Worm (Caenorhabditis elegans): ENCODE measurements around the gene clec-134.

clec-134 gene

ce11 chrII:3560592-3560991 lies 19.3 kb upstream of the clec-134 start, which contains the start of gene W10G11.1:
W10G11.1 (minus strand) TSS chrII:3560692.
- no peak for TF ChIP-seq T22C8.4 (GFP tag; IDR thresholded peaks at IDR 0.05)
- no peak for TF ChIP-seq ref-1 (GFP tag; conservative IDR thresholded peaks at IDR 0.05)
- TF ChIP-seq klf-2 (GFP tag; conservative IDR thresholded peaks at IDR 0.05) = no peak
- TF ChIP-seq cog-1 (tag; optimal IDR thresholded peaks at IDR 0.05) = no peak

ce11 chrII:3561561-3561960 lies 18.3 kb upstream of the clec-134 start, which contains the start of gene W10G11.2:
W10G11.2 (minus strand) TSS chrII:3561661.
- TF ChIP-seq klf-2 (GFP tag; conservative IDR thresholded peaks at IDR 0.05) (no peak), T22C8.4 (GFP tag; IDR thresholded peaks at IDR 0.05) (no peak), tab-1 (GFP tag; IDR thresholded peaks at IDR 0.05) (no peak), ref-1 (GFP tag; conservative IDR thresholded peaks at IDR 0.05) (no peak), flt-1 (GFP tag; IDR thresholded peaks at IDR 0.05) (no peak), med-1 (GFP tag; optimal IDR thresholded peaks at IDR 0.05; ENCODE audit: insufficient read depth) (no peak), ztf-29 (GFP tag; IDR thresholded peaks at IDR 0.05) (no peak), ztf-23 (GFP tag; IDR thresholded peaks at IDR 0.05) (no peak), cog-1 (tag; optimal IDR thresholded peaks at IDR 0.05) (no peak)

DNA sequence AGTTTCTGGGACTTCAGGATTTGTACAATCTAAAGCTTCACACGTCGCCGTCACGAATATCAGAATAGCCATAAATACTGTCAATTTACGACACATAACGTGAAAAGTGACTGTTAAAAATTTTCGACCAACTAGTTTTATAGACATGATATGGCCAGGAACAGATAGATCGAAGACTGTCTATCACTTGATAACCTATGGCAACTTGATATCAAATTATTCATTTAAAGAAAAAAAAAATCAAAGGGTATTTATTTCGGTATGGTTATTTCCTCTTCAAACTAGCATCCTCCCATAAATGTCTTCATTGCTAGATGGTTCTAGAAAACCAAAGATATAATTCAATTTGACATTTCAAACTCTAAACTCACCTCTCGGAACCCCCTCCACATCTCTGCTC lies 17.4 kb upstream of the clec-134 start, which contains the start of gene W10G11.3:
Gene W10G11.3 (minus strand): TSS at position 101 of the 400 bp plus-strand sequence.
- TF ChIP-seq med-1 (GFP tag; optimal IDR thresholded peaks at IDR 0.05; ENCODE audit: insufficient read depth) (no peak), flt-1 (GFP tag; IDR thresholded peaks at IDR 0.05) (no peak), ztf-29 (GFP tag; IDR thresholded peaks at IDR 0.05) (no peak), cog-1 (tag; optimal IDR thresholded peaks at IDR 0.05) (no peak), ztf-23 (GFP tag; IDR thresholded peaks at IDR 0.05) (no peak), ref-1 (GFP tag; conservative IDR thresholded peaks at IDR 0.05) (no peak), klf-2 (GFP tag; conservative IDR thresholded peaks at IDR 0.05) (no peak)

DNA sequence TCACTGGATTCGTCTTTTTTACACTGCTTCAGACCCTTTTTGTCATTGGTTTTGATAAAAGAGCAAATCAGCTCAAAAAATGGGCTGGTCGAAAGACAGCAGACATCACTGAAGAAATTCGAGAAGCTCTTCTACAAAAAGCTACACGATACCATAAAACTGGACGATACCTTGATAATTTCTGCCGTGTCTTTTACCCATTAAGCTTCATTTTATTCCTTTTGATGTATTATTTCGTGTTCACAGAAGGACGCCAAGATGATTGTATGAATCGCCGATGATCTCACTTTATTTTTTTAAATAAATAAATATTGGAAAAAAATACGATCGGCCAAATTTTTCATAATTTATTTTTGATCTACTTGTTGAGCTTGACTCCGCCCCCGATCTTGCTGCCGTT lies 12.8 kb upstream of the clec-134 start:
- TF ChIP-seq klf-2 (GFP tag; conservative IDR thresholded peaks at IDR 0.05) (no peak), ref-1 (GFP tag; conservative IDR thresholded peaks at IDR 0.05) (no peak), ztf-29 (GFP tag; IDR thresholded peaks at IDR 0.05) (no peak), flt-1 (GFP tag; IDR thresholded peaks at IDR 0.05) (no peak), tab-1 (GFP tag; IDR thresholded peaks at IDR 0.05) (no peak), med-1 (GFP tag; optimal IDR thresholded peaks at IDR 0.05; ENCODE audit: insufficient read depth) (no peak), ztf-23 (GFP tag; IDR thresholded peaks at IDR 0.05) (no peak), cog-1 (tag; optimal IDR thresholded peaks at IDR 0.05) (no peak), T22C8.4 (GFP tag; IDR thresholded peaks at IDR 0.05) (no peak)

ce11 chrII:3567576-3567975 lies 12.3 kb upstream of the clec-134 start:
- peak; percentile 80 for TF ChIP-seq ztf-29 (GFP tag; IDR thresholded peaks at IDR 0.05)
- TF ChIP-seq flt-1 (GFP tag; IDR thresholded peaks at IDR 0.05) = peak; percentile 91
- TF ChIP-seq T22C8.4 (GFP tag; IDR thresholded peaks at IDR 0.05) = peak; percentile 49; the same call in 1 of the 2 replicates
- peak; percentile 70 for TF ChIP-seq ref-1 (GFP tag; conservative IDR thresholded peaks at IDR 0.05)
- peak; percentile 64; the same call in 1 of the 2 replicates for TF ChIP-seq klf-2 (GFP tag; conservative IDR thresholded peaks at IDR 0.05)
- TF ChIP-seq tab-1 (GFP tag; IDR thresholded peaks at IDR 0.05) = peak; percentile 77
- TF ChIP-seq ztf-23 (GFP tag; IDR thresholded peaks at IDR 0.05) = peak; percentile 75; the same call in 1 of the 2 replicates

DNA sequence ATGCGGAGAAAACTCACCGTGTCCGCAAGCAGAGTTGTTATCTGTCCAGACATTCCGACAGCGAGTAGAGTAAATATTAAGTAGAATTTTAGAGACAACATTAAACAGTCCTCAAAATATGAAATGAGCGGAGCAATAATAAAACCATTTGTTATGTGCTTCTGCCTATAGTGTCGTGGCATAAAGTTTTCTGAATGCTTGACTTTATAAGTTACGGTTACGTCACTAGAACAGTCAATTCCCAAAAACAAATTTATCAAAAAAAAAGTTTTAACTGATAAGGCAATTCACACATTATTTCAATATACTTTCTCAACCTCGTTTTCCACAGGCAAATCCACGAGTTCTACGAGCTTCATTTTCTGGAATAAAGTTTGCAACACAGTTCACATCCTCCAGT lies 10.7 kb upstream of the clec-134 start, which contains the start of gene clec-127:
Gene clec-127 (minus strand): TSS at position 101 of the 400 bp plus-strand sequence.
- TF ChIP-seq ztf-23 (GFP tag; IDR thresholded peaks at IDR 0.05) (no peak), T22C8.4 (GFP tag; IDR thresholded peaks at IDR 0.05) (no peak), ztf-29 (GFP tag; IDR thresholded peaks at IDR 0.05) (no peak), flt-1 (GFP tag; IDR thresholded peaks at IDR 0.05) (no peak), klf-2 (GFP tag; conservative IDR thresholded peaks at IDR 0.05) (no peak), ref-1 (GFP tag; conservative IDR thresholded peaks at IDR 0.05) (no peak), tab-1 (GFP tag; IDR thresholded peaks at IDR 0.05) (no peak)

ce11 chrII:3570927-3571538 lies 8.8 kb upstream of the clec-134 start, which contains the start of the genes clec-128 and clec-129:
clec-128 (minus strand) TSS chrII:3571027.
clec-129 (plus strand) TSS chrII:3571488.
- TF ChIP-seq flt-1 (GFP tag; IDR thresholded peaks at IDR 0.05) = no peak
- TF ChIP-seq ztf-23 (GFP tag; IDR thresholded peaks at IDR 0.05) = no peak
- TF ChIP-seq cog-1 (tag; optimal IDR thresholded peaks at IDR 0.05) = no peak
- TF ChIP-seq med-1 (GFP tag; optimal IDR thresholded peaks at IDR 0.05; ENCODE audit: insufficient read depth) = no peak
- TF ChIP-seq tab-1 (GFP tag; IDR thresholded peaks at IDR 0.05) = no peak

DNA sequence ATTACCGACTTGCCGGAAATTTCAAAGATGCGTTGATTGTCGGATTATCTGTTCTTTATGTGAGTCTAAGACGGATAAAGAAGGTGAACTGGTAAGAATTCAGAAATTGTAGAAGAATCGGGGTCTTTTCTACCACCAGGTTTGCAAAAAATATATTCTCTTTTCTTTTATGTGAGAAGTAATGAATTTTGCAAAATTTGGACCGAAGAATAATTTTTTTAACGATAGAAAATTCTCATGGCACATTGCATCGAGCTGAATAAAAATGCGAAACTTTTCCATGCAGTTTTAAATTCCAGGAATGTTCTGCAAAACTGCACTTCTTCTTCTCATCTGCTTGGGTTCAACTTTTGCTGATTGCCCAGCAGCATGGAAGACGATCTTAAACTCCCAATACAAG lies 6.6 kb upstream of the clec-134 start, which contains the start of gene clec-130:
Gene clec-130 (plus strand): TSS at position 301 of the 400 bp plus-strand sequence.
- TF ChIP-seq cog-1 (tag; optimal IDR thresholded peaks at IDR 0.05) (no peak), tab-1 (GFP tag; IDR thresholded peaks at IDR 0.05) (no peak)

DNA sequence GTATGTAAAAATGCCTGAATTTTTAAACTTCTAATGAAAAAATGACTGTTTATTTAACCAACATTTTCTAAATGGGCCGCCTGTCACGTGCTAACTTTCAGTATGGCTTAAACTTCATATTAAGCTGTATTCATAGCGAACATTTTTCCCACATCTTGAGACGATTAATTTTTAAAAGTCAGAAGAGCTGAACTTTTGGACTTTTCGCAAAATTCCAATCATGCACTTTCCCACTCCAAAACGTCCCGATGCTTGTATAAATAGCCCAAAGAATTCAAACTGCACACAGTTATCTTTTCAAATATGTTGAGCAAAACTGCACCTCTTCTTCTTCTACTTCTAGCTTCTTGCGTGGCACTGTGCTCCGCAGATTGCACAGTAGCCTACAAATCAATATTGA lies 3.1 kb upstream of the clec-134 start, which contains the start of gene clec-132:
Gene clec-132 (plus strand): TSS at position 301 of the 400 bp plus-strand sequence.
- TF ChIP-seq ref-1 (GFP tag; conservative IDR thresholded peaks at IDR 0.05) (no peak), ztf-29 (GFP tag; IDR thresholded peaks at IDR 0.05) (no peak), klf-2 (GFP tag; conservative IDR thresholded peaks at IDR 0.05) (no peak), T22C8.4 (GFP tag; IDR thresholded peaks at IDR 0.05) (no peak), med-1 (GFP tag; optimal IDR thresholded peaks at IDR 0.05; ENCODE audit: insufficient read depth) (no peak), cog-1 (tag; optimal IDR thresholded peaks at IDR 0.05) (no peak), tab-1 (GFP tag; IDR thresholded peaks at IDR 0.05) (no peak), flt-1 (GFP tag; IDR thresholded peaks at IDR 0.05) (no peak), ztf-23 (GFP tag; IDR thresholded peaks at IDR 0.05) (no peak)

DNA sequence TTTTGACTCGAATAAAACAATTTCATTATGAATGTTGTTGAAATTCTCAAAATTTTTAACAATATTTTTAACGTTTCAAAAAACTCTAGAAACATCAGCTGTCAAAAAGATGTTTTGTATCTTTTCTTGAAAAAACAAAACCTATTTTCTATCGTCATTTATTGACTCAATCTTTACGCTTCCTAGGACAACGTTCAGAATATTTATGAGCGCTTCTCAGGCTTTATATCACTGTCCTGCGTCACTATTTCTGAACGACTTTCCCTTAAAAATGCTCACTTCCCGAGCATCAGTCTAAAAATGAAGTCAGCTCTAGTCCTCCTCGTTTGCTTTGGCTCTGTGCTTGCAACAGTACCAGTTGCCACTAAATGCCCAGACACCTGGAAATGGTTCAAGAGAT lies 1.7 kb upstream of the clec-134 start, which contains the start of gene clec-133:
Gene clec-133 (plus strand): TSS at position 301 of the 400 bp plus-strand sequence.
- TF ChIP-seq ztf-29 (GFP tag; IDR thresholded peaks at IDR 0.05) (no peak), tab-1 (GFP tag; IDR thresholded peaks at IDR 0.05) (no peak), flt-1 (GFP tag; IDR thresholded peaks at IDR 0.05) (no peak), T22C8.4 (GFP tag; IDR thresholded peaks at IDR 0.05) (no peak), klf-2 (GFP tag; conservative IDR thresholded peaks at IDR 0.05) (no peak)

Data from whole organism, midembryonic.